Fruit fly (Drosophila melanogaster): Measurements from ENCODE around the gene Muc68D.

Muc68D gene

DNA sequence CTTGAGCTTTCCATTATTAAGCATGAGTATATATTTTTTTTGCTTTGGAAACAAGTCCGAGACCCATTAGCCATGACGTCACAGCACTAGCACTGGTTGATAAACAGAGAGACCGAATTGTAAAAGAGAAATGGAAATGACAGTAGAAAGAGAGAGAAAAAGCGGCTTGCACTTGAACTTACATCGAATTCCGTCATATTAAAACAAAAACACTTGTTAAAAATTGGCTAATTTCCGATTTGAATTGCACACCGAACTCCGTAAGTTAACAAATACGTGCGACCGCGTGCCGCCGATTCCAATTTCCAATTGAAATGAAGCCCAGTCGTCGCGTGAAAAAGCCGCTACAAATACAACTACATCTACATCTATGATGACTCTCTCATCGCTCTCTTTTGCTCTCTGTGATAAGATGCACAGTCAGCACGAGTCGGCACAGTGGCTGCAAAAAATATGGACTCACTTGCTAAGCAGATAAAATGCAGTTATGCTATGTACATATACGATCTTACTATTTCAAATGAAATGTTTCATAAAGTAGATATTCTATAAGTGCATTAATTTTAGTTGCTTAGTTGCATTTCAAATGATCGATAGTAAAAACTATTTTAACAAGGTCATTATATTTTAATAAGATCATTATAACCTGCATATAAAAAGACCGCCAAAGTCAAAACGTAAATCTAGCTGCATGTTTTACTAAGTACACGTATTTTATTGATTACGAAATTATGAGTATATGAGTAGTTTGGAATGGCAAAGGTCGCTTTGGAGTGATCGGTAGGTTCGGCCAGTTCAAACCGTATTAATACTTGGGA is 47.9 kb upstream of the Muc68D start (continued):
- TF ChIP-seq Smox (GFP tag; optimal IDR thresholded peaks at IDR 0.05), result peak; percentile 40
- TF ChIP-seq CG8319 (GFP tag; optimal IDR thresholded peaks at IDR 0.05), result no peak
- TF ChIP-seq dsx (GFP tag; optimal IDR thresholded peaks at IDR 0.05; ENCODE audit: poor library complexity, severe bottlenecking), result no peak
- no peak for TF ChIP-seq spab (GFP tag; optimal IDR thresholded peaks at IDR 0.05)
- peak; percentile 40 for TF ChIP-seq CG6854 (GFP tag; optimal IDR thresholded peaks at IDR 0.05)
- no peak for TF ChIP-seq Eip75B (GFP tag; optimal IDR thresholded peaks at IDR 0.05)
- TF ChIP-seq net (GFP tag; optimal IDR thresholded peaks at IDR 0.05), result peak; percentile 58
- TF ChIP-seq CG6792 (GFP tag; optimal IDR thresholded peaks at IDR 0.05), result peak; percentile 20
- no peak for TF ChIP-seq CG16779 (tag; optimal IDR thresholded peaks at IDR 0.05)
- peak; percentile 14 for TF ChIP-seq CG34406 (GFP tag; optimal IDR thresholded peaks at IDR 0.05)
- TF ChIP-seq cyc (GFP tag; optimal IDR thresholded peaks at IDR 0.05), result no peak
- peak; percentile 38 for TF ChIP-seq Hr39 (GFP tag; optimal IDR thresholded peaks at IDR 0.05)
- no peak for TF ChIP-seq CG10631 (GFP tag; optimal IDR thresholded peaks at IDR 0.05)
- no peak for TF ChIP-seq fd59A (GFP tag; optimal IDR thresholded peaks at IDR 0.05)
- TF ChIP-seq CG8119 (GFP tag; IDR thresholded peaks at IDR 0.05), result peak; percentile 27; the same call in 2 of the 3 replicates

DNA sequence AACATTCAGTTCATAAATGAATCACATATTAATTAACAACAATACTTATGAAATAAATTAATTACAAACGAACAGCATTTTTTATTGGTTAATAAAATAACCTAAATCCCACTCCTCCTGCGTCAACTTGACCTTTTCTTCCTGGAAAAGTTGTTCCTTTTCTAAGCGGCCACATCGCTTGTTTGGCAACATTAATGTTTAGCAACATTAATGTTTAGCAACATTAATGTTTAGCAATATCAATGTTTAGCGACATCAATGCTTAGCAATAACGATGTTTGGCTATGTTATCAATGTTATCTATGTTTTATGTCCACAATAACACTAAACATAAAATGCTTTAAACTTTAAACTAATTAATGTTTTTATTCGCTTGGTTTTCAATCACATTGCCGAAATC is 44.7 kb upstream of the Muc68D start:
- no peak for TF ChIP-seq Hr39 (GFP tag; optimal IDR thresholded peaks at IDR 0.05)
- TF ChIP-seq CG8319 (GFP tag; optimal IDR thresholded peaks at IDR 0.05), result no peak
- TF ChIP-seq dsx (GFP tag; optimal IDR thresholded peaks at IDR 0.05; ENCODE audit: poor library complexity, severe bottlenecking), result no peak
- TF ChIP-seq lz (GFP tag; optimal IDR thresholded peaks at IDR 0.05), result no peak
- no peak for TF ChIP-seq CG34406 (GFP tag; optimal IDR thresholded peaks at IDR 0.05)
- TF ChIP-seq CG9139 (GFP tag; optimal IDR thresholded peaks at IDR 0.05), result no peak
- TF ChIP-seq achi (GFP tag; optimal IDR thresholded peaks at IDR 0.05), result no peak
- no peak for TF ChIP-seq CG6163 (GFP tag; IDR thresholded peaks at IDR 0.05)
- no peak for TF ChIP-seq CG3032 (tag; optimal IDR thresholded peaks at IDR 0.05)
- TF ChIP-seq Smox (GFP tag; optimal IDR thresholded peaks at IDR 0.05), result no peak
- TF ChIP-seq CG8632 (GFP tag; optimal IDR thresholded peaks at IDR 0.05), result no peak
- TF ChIP-seq Met (GFP tag; optimal IDR thresholded peaks at IDR 0.05), result no peak
- no peak for TF ChIP-seq OdsH (GFP tag; optimal IDR thresholded peaks at IDR 0.05)
- no peak for TF ChIP-seq Ets96B (tag; optimal IDR thresholded peaks at IDR 0.05)
- TF ChIP-seq Gug (GFP tag; IDR thresholded peaks at IDR 0.05), result no peak
- TF ChIP-seq svp (GFP tag), result no peak
- TF ChIP-seq net (GFP tag; optimal IDR thresholded peaks at IDR 0.05), result no peak
- TF ChIP-seq Sox15 (GFP tag; optimal IDR thresholded peaks at IDR 0.05), result no peak
- no peak for TF ChIP-seq CG10669 (GFP tag; optimal IDR thresholded peaks at IDR 0.05)

DNA sequence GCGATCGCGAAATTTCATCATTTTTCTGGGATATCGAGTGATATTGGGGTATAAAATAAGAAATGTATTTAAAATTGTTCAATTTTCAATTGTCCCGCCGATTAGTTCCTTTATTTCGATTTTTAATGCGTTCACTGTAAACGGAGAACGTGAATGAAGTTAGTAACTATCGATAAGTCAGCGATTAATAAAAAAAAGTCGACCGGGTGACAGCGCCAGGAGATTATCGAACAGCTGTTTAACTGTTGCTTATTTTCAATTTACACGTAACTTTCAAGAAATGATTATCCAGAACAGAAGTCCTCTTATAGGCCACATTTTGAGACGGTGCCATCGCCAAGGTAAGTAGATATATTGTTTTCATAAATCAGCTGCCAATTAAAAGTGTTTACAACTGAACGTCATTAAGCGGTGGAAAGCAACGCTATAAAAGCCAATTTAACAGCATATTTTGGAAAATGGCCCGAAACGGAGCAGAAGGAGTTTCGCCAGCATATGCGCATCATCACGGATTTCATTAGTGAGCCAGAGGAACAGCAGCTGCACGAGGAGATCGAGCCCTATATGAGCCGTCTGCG is 43.4 kb upstream of the Muc68D start, which contains the start of gene CG14130:
Gene CG14130, plus strand, starts transcription at position 225 of the 578 bp plus-strand sequence.
- TF ChIP-seq Lpt (GFP tag; optimal IDR thresholded peaks at IDR 0.05), result no peak
- TF ChIP-seq achi (GFP tag; optimal IDR thresholded peaks at IDR 0.05), result peak; percentile 71

DNA sequence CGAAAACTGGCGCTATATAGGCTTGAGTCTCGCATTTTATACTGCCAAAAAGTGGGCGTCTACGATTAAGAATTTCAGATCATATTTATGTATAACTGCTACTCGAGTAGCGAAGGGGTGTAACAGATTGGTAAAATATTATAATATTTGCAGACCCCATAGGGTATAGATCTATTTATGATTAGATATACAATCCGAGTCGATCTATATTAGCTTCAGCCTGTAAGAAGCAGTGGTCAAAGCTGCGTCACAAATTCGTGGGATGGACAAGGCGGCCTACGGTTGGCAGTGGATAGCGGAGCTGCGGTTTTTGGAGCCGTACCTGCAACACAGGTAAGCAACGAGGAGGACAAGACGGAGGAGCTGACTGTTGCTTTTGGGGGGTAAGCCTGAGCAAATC is 42.7 kb upstream of the Muc68D start, which contains the start of gene Cubn2:
Gene Cubn2, minus strand, starts transcription at position 101 of the 400 bp plus-strand sequence.
- TF ChIP-seq CG3919 (GFP tag; optimal IDR thresholded peaks at IDR 0.05), result no peak

DNA sequence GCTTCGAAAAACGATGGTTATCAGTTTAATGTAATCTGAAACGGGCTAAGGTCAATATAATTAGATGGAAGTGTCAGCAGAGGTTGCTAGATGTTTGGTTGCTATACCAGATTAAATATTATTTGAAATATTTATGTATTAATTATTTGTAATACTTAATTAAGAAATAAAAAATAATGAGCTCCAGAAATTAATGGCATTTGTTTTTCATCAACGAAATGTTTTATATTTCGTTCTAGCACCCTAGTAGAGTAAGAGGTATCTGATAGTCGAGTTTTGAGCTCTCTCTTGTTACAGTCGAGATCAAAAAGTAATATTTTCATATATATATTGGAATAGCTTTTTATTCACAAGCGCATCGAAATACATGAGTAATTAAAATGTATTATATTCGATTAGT is 29.7 kb upstream of the Muc68D start:
- TF ChIP-seq CG11762 (GFP tag; optimal IDR thresholded peaks at IDR 0.05; ENCODE audit: insufficient read depth) (no peak), pdm3 (GFP tag; optimal IDR thresholded peaks at IDR 0.05) (no peak), CG32006 (GFP tag; optimal IDR thresholded peaks at IDR 0.05) (no peak), Hr38 (GFP tag; optimal IDR thresholded peaks at IDR 0.05) (no peak), achi (GFP tag; optimal IDR thresholded peaks at IDR 0.05) (no peak), fkh (GFP tag; optimal IDR thresholded peaks at IDR 0.05) (no peak), Sox14 (GFP tag; optimal IDR thresholded peaks at IDR 0.05) (no peak), CG6163 (GFP tag; IDR thresholded peaks at IDR 0.05) (no peak), CG10669 (GFP tag; optimal IDR thresholded peaks at IDR 0.05) (no peak), eg (GFP tag; IDR thresholded peaks at IDR 0.05) (no peak), CG34406 (GFP tag; optimal IDR thresholded peaks at IDR 0.05) (no peak), dsx (GFP tag; optimal IDR thresholded peaks at IDR 0.05; ENCODE audit: poor library complexity, severe bottlenecking) (no peak), salr (GFP tag; optimal IDR thresholded peaks at IDR 0.05) (no peak), cyc (GFP tag; optimal IDR thresholded peaks at IDR 0.05) (no peak), net (GFP tag; optimal IDR thresholded peaks at IDR 0.05) (no peak), fd59A (GFP tag; optimal IDR thresholded peaks at IDR 0.05) (no peak), Lpt (GFP tag; optimal IDR thresholded peaks at IDR 0.05) (no peak), CG3919 (GFP tag; optimal IDR thresholded peaks at IDR 0.05) (no peak), lz (GFP tag; optimal IDR thresholded peaks at IDR 0.05) (no peak), ss (GFP tag; optimal IDR thresholded peaks at IDR 0.05) (no peak)

Measured in whole organism, prepupa.